Fruit fly (Drosophila melanogaster) S2 (cell line): ENCODE results near the gene TBC1D16.

Experiments
- CG8478 ChIP-seq: fragments of >200 bp; optimal IDR thresholded peaks from 2 replicates; lab custom pipeline; 2018
- CTCF ChIP-seq, 2 experiments: fragments of >200 bp; optimal IDR thresholded peaks; 2 replicates each; lab custom pipeline; 2018

- no peak for TF ChIP-seq CG8478
- no peak for TF ChIP-seq CTCF (optimal IDR thresholded peaks at IDR 0.05; lab: Kevin White, UChicago)
Observed at dm6 chr2L:10479859-10480258, 44.4 kb upstream of the TBC1D16 start.
